Comparison of ENCODE assay signal across 4 worm cellular contexts in the genomic region with DNA sequence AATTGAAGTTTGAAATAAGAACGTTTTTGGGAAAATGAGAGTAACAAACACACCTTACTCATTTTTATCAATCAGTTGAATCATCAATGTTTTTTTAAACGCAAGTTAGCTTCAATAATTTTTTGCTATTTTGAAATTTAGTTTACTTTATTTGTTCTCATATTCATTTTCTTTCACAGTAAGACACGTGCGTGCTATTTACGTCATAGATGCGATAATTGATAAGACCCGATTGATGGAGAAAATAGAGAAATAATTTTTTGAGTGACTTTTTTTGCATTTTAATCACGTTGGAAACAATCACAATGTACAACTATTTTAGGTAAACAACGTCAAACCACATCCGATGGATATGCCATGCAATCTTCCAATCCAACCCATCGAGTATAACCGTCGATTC.
TF ChIP-seq lines count a peak whose summit lies in the region.

No protein-coding gene starts in this region.

TF ChIP-seq in whole organism, L1 larva, 84 proteins besides CTCF, POLR2A, EP300 and RAD21:
- TF ChIP-seq nhr-71 (tag; optimal IDR thresholded peaks at IDR 0.05; lab: Kevin White, UChicago): peak; percentile 14
- TF ChIP-seq nhr-12 (tag; optimal IDR thresholded peaks at IDR 0.05; lab: Kevin White, UChicago): no peak
- TF ChIP-seq nhr-90 (tag; optimal IDR thresholded peaks at IDR 0.05; lab: Kevin White, UChicago; ENCODE audit: poor library complexity): no peak
- TF ChIP-seq nhr-20 (tag; optimal IDR thresholded peaks at IDR 0.05; lab: Kevin White, UChicago): peak; percentile 33
- TF ChIP-seq hlh-17 (GFP tag; optimal IDR thresholded peaks at IDR 0.05; lab: Kevin White, UChicago; ENCODE audit: borderline replicate concordance): no peak
- no peak for TF ChIP-seq pqm-1 (tag; optimal IDR thresholded peaks at IDR 0.05; lab: Kevin White, UChicago)
- peak; percentile 8 for TF ChIP-seq elt-2 (tag; optimal IDR thresholded peaks at IDR 0.05; lab: Kevin White, UChicago)

TF ChIP-seq in whole organism, L2 larva, 48 proteins besides CTCF, POLR2A, EP300 and RAD21:
- TF ChIP-seq crh-2 (tag; optimal IDR thresholded peaks at IDR 0.05; lab: Kevin White, UChicago) (peak; percentile 36), elt-1 (tag; optimal IDR thresholded peaks at IDR 0.05; lab: Kevin White, UChicago) (no peak), fos-1 (tag; optimal IDR thresholded peaks at IDR 0.05; lab: Kevin White, UChicago) (peak; percentile 29)
TF ChIP-seq in whole organism, L2 larva: peak in this region for 2.

TF ChIP-seq in whole organism, L3 larva, 47 proteins besides CTCF, POLR2A, EP300 and RAD21:
- TF ChIP-seq pqm-1 (tag; optimal IDR thresholded peaks at IDR 0.05; lab: Kevin White, UChicago) (peak; percentile 45), pha-4 (tag; optimal IDR thresholded peaks at IDR 0.05; lab: Kevin White, UChicago) (peak; percentile 29), ztf-11 (tag; optimal IDR thresholded peaks at IDR 0.05; lab: Kevin White, UChicago) (no peak), elt-2 (tag; optimal IDR thresholded peaks at IDR 0.05; lab: Kevin White, UChicago) (peak; percentile 65)

TF ChIP-seq in whole organism, L4 larva, 104 proteins besides CTCF, POLR2A, EP300 and RAD21:
- TF ChIP-seq php-3 (GFP tag; IDR thresholded peaks at IDR 0.05; lab: Robert Waterston, UW) (0 out of 2 replicates have a peak, but pooled peaks have one; percentile 21), attf-4 (tag; optimal IDR thresholded peaks at IDR 0.05; lab: Kevin White, UChicago) (no peak), dve-1 (tag; optimal IDR thresholded peaks at IDR 0.05; lab: Kevin White, UChicago; ENCODE audit: insufficient read depth) (peak; percentile 68), lin-1 (GFP tag; IDR thresholded peaks at IDR 0.05; lab: Robert Waterston, UW) (no peak), hlh-30 (tag; optimal IDR thresholded peaks at IDR 0.05; lab: Kevin White, UChicago; ENCODE audit: insufficient read depth) (peak; percentile 47), ces-1 (GFP tag; optimal IDR thresholded peaks at IDR 0.05; lab: Kevin White, UChicago) (no peak), nhr-28 (tag; optimal IDR thresholded peaks at IDR 0.05; lab: Kevin White, UChicago) (peak; percentile 6), Y5F2A.4 (GFP tag; optimal IDR thresholded peaks at IDR 0.05; lab: Kevin White, UChicago) (no peak), zip-11 (GFP tag; IDR thresholded peaks at IDR 0.05; lab: Robert Waterston, UW) (no peak), daf-16 (GFP tag; optimal IDR thresholded peaks at IDR 0.05; lab: Kevin White, UChicago) (no peak), daf-16 (tag; optimal IDR thresholded peaks at IDR 0.05; lab: Kevin White, UChicago) (peak; percentile 81), T20F7.1 (GFP tag; optimal IDR thresholded peaks at IDR 0.05; lab: Kevin White, UChicago) (peak; percentile 49), nhr-10 (tag; optimal IDR thresholded peaks at IDR 0.05; lab: Kevin White, UChicago) (no peak), nhr-77 (tag; optimal IDR thresholded peaks at IDR 0.05; lab: Kevin White, UChicago) (peak; percentile 67), zag-1 (tag; optimal IDR thresholded peaks at IDR 0.05; lab: Kevin White, UChicago) (no peak), dpl-1 (GFP tag; optimal IDR thresholded peaks at IDR 0.05; lab: Kevin White, UChicago) (no peak), mdl-1 (tag; optimal IDR thresholded peaks at IDR 0.05; lab: Kevin White, UChicago) (peak in 1 of 2 experiments; percentile 26)

Comparison
In these comparisons a context has a peak if more than half of its experiments do, and no peak if none do; other contexts are left out.
1. Of the 29 proteins assayed by ChIP-seq in both whole organism, L4 larva and whole organism, L1 larva: peak only in whole organism, L4 larva: nhr-28 and nhr-77; only in whole organism, L1 larva: none; in both: none; in neither: 26; mixed calls (peak in some experiments, not most) for 1.